Fruit fly (Drosophila melanogaster) whole organism, embryonic: Measurements from ENCODE around the gene Gad1.

Experiments used
- Ada2b ChIP-seq: fragments of 200-800 bp; sonication (Bioruptor generic); IDR thresholded peaks from 2 replicates; pipeline ENCODE4 v1.3.6; 2022; ENCODE audit warnings: missing biosample characterization, missing genetic modification characterization
- Asciz ChIP-seq: fragments of 200-800 bp; sonication (Bioruptor generic); optimal IDR thresholded peaks from 2 replicates; lab custom pipeline; 2017; ENCODE audit warnings: missing biosample characterization, mild to moderate bottlenecking, missing genetic modification characterization, missing genetic modification reagents
- Atf3 ChIP-seq: fragments of 200-800 bp; sonication (Bioruptor generic); optimal IDR thresholded peaks from 3 replicates; lab custom pipeline; 2016; ENCODE audit warnings: missing biosample characterization, missing genetic modification characterization
- Awh ChIP-seq: fragments of 200-800 bp; sonication (Bioruptor generic); IDR thresholded peaks from 2 replicates; pipeline ENCODE4, ENCODE4 v1.3.6; 2022; ENCODE audit warnings: missing biosample characterization, missing genetic modification characterization
- Bdp1 ChIP-seq: fragments of 200-800 bp; sonication (Bioruptor generic); optimal IDR thresholded peaks from 3 replicates; lab custom pipeline; 2016; ENCODE audit warnings: missing biosample characterization, missing genetic modification characterization
- CG10267 ChIP-seq: fragments of 200-800 bp; sonication (Bioruptor generic); optimal IDR thresholded peaks from 2 replicates; lab custom pipeline; 2018; ENCODE audit warnings: missing biosample characterization, mild to moderate bottlenecking, missing genetic modification characterization, moderate library complexity
- CG10274 ChIP-seq: fragments of 200-800 bp; sonication (Bioruptor generic); optimal IDR thresholded peaks from 3 replicates; lab custom pipeline; 2017; ENCODE audit warnings: missing biosample characterization, mild to moderate bottlenecking, missing genetic modification characterization
- CG10321 ChIP-seq: fragments of 200-800 bp; sonication (Bioruptor generic); IDR thresholded peaks from 2 replicates; pipeline ENCODE4 v1.3.6; 2022; ENCODE audit warnings: missing biosample characterization, missing genetic modification characterization
- CG12659 ChIP-seq: fragments of 200-800 bp; sonication (Bioruptor generic); optimal IDR thresholded peaks from 3 replicates; lab custom pipeline; 2017; ENCODE audit warnings: mild to moderate bottlenecking, missing biosample characterization, missing genetic modification reagents, missing genetic modification characterization
- CG17359 ChIP-seq: fragments of 200-800 bp; sonication (Bioruptor generic); optimal IDR thresholded peaks from 3 replicates; lab custom pipeline; 2018; ENCODE audit warnings: missing biosample characterization, mild to moderate bottlenecking, missing genetic modification characterization, moderate library complexity
- CG30020 ChIP-seq: fragments of 200-800 bp; optimal IDR thresholded peaks from 2 replicates; lab custom pipeline; 2019; ENCODE audit warnings: missing biosample characterization, mild to moderate bottlenecking, missing genetic modification characterization, moderate library complexity
- CG32532 ChIP-seq: fragments of 200-800 bp; sonication (Bioruptor generic); IDR thresholded peaks from 2 replicates; pipeline ENCODE4 v1.3.6; 2022; ENCODE audit warnings: missing biosample characterization, missing genetic modification characterization
- CG32767 ChIP-seq: fragments of 200-800 bp; sonication (Bioruptor generic); IDR thresholded peaks from 2 replicates; pipeline ENCODE4 v1.3.6; 2022; ENCODE audit warnings: missing biosample characterization, missing genetic modification characterization
- CG3281 ChIP-seq: fragments of 200-800 bp; sonication (Bioruptor generic); optimal IDR thresholded peaks from 3 replicates; lab custom pipeline; 2017; ENCODE audit warnings: missing biosample characterization, mild to moderate bottlenecking, missing genetic modification characterization
- CG42726 ChIP-seq: fragments of 200-800 bp; sonication (Bioruptor generic); IDR thresholded peaks from 2 replicates; pipeline ENCODE4 v1.3.6; 2022; ENCODE audit warnings: missing biosample characterization, missing genetic modification characterization; ENCODE audit not compliant: partially characterized antibody
- CG4424 ChIP-seq: fragments of 200-800 bp; sonication (Bioruptor generic); optimal IDR thresholded peaks from 3 replicates; lab custom pipeline; 2016; ENCODE audit warnings: missing biosample characterization, missing genetic modification characterization
- CG4617 ChIP-seq: fragments of 200-800 bp; sonication (Bioruptor generic); optimal IDR thresholded peaks from 3 replicates; lab custom pipeline; 2016; ENCODE audit warnings: missing biosample characterization, missing genetic modification characterization, borderline replicate concordance
- CG6175 ChIP-seq: fragments of 200-800 bp; sonication (Bioruptor generic); IDR thresholded peaks from 3 replicates; pipeline ENCODE4 v1.3.6; 2022; ENCODE audit warnings: missing biosample characterization, missing genetic modification characterization
- CG7786 ChIP-seq: fragments of 200-800 bp; sonication (Bioruptor generic); optimal IDR thresholded peaks from 2 replicates; lab custom pipeline; 2016; ENCODE audit warnings: missing biosample characterization, missing genetic modification characterization
- CG8765 ChIP-seq: fragments of 200-800 bp; sonication (Bioruptor generic); IDR thresholded peaks from 2 replicates; pipeline ENCODE4 v1.3.6; 2022; ENCODE audit warnings: missing biosample characterization, missing genetic modification characterization
- Dbx ChIP-seq: fragments of 200-800 bp; sonication (Bioruptor generic); IDR thresholded peaks from 3 replicates; pipeline ENCODE4 v1.3.6; 2022; ENCODE audit warnings: missing biosample characterization, missing genetic modification characterization
- Ets97D ChIP-seq: fragments of 200-800 bp; sonication (Bioruptor generic); optimal IDR thresholded peaks from 3 replicates; lab custom pipeline; 2016; ENCODE audit warnings: missing biosample characterization, missing genetic modification characterization
- GATAe ChIP-seq: fragments of 200-800 bp; sonication (Bioruptor generic); conservative IDR thresholded peaks from 2 replicates; pipeline ENCODE4 v1.3.6; 2022; ENCODE audit warnings: missing biosample characterization, missing genetic modification characterization
- H15 ChIP-seq: fragments of 200-800 bp; sonication (Bioruptor generic); IDR thresholded peaks from 3 replicates; pipeline ENCODE4 v1.3.6; 2022; ENCODE audit warnings: missing biosample characterization, missing genetic modification characterization
- H2.0 ChIP-seq: fragments of 200-800 bp; sonication (Bioruptor generic); IDR thresholded peaks from 2 replicates; pipeline ENCODE4 v1.3.6; 2022; ENCODE audit warnings: missing biosample characterization, missing genetic modification characterization
- HLHmδ ChIP-seq: fragments of 200-800 bp; sonication (Bioruptor generic); optimal IDR thresholded peaks from 2 replicates; lab custom pipeline; 2018; ENCODE audit warnings: missing biosample characterization, mild to moderate bottlenecking, missing genetic modification characterization, moderate library complexity
- HmgD ChIP-seq: fragments of 200-800 bp; sonication (Bioruptor generic); optimal IDR thresholded peaks from 3 replicates; lab custom pipeline; 2016; ENCODE audit warnings: missing biosample characterization, missing genetic modification characterization
- Kr ChIP-seq: fragments of 200-800 bp; sonication (Bioruptor generic); optimal IDR thresholded peaks from 2 replicates; lab custom pipeline; 2017; ENCODE audit warnings: missing biosample characterization, mild to moderate bottlenecking, missing genetic modification characterization
- MBD-R2 ChIP-seq: fragments of 200-800 bp; sonication (Bioruptor generic); IDR thresholded peaks from 2 replicates; pipeline ENCODE4 v1.3.6; 2022; ENCODE audit warnings: missing biosample characterization, missing genetic modification characterization
- Mrtf ChIP-seq: fragments of 200-800 bp; sonication (Bioruptor generic); IDR thresholded peaks from 3 replicates; pipeline ENCODE4 v1.3.6; 2022; ENCODE audit warnings: missing biosample characterization, missing genetic modification characterization
- Nf-YC ChIP-seq: fragments of 200-800 bp; optimal IDR thresholded peaks from 3 replicates; lab custom pipeline; 2019; ENCODE audit warnings: missing biosample characterization, mild to moderate bottlenecking, missing genetic modification characterization, moderate library complexity
- NfI ChIP-seq: fragments of 200-800 bp; sonication (Bioruptor generic); optimal IDR thresholded peaks from 3 replicates; lab custom pipeline; 2018; ENCODE audit warnings: missing biosample characterization, mild to moderate bottlenecking, missing genetic modification characterization, moderate library complexity
- Oaz ChIP-seq: fragments of 200-800 bp; sonication (Bioruptor generic); IDR thresholded peaks from 2 replicates; pipeline ENCODE4 v1.3.6; 2022; ENCODE audit warnings: missing biosample characterization, missing genetic modification characterization
- Rx ChIP-seq: fragments of 200-800 bp; sonication (Bioruptor generic); IDR thresholded peaks from 2 replicates; pipeline ENCODE4 v1.3.6; 2022; ENCODE audit warnings: missing biosample characterization, missing genetic modification characterization
- Sry-δ ChIP-seq: fragments of 200-800 bp; sonication (Bioruptor generic); optimal IDR thresholded peaks from 2 replicates; lab custom pipeline; 2016; ENCODE audit warnings: missing biosample characterization, missing genetic modification characterization
- Xbp1 ChIP-seq: fragments of 200-800 bp; sonication (Bioruptor generic); optimal IDR thresholded peaks from 3 replicates; lab custom pipeline; 2016; ENCODE audit warnings: missing biosample characterization, mild to moderate bottlenecking, missing genetic modification characterization
- aop ChIP-seq: fragments of 200-800 bp; sonication (Bioruptor generic); IDR thresholded peaks from 2 replicates; pipeline ENCODE4 v1.3.6; 2022; ENCODE audit warnings: missing biosample characterization, missing genetic modification characterization
- cato ChIP-seq: fragments of 200-800 bp; sonication (Bioruptor generic); optimal IDR thresholded peaks from 2 replicates; lab custom pipeline; 2016; ENCODE audit warnings: missing biosample characterization, missing genetic modification characterization, borderline replicate concordance
- da ChIP-seq: fragments of 200-800 bp; sonication (Bioruptor generic); optimal IDR thresholded peaks from 2 replicates; lab custom pipeline; 2016; ENCODE audit warnings: missing biosample characterization, missing genetic modification characterization
- ewg ChIP-seq: fragments of 200-800 bp; sonication (Bioruptor generic); optimal IDR thresholded peaks from 3 replicates; lab custom pipeline; 2017; ENCODE audit warnings: mild to moderate bottlenecking, missing biosample characterization, missing genetic modification reagents, missing genetic modification characterization
- gro ChIP-seq: fragments of 200-800 bp; sonication (Bioruptor generic); optimal IDR thresholded peaks from 2 replicates; lab custom pipeline; 2016; ENCODE audit warnings: missing biosample characterization, missing genetic modification characterization
- h ChIP-seq: fragments of >200 bp; optimal IDR thresholded peaks from 2 replicates; lab custom pipeline; 2017
- ham ChIP-seq: fragments of 200-800 bp; sonication (Bioruptor generic); IDR thresholded peaks from 2 replicates; pipeline ENCODE4 v1.3.6; 2022; ENCODE audit warnings: missing biosample characterization, missing genetic modification characterization
- hkb ChIP-seq, 2 experiments: fragments of 200-800 bp in 1 of 2; fragments of >200 bp in 1 of 2; sonication (Bioruptor generic) in 1 of 2; IDR thresholded peaks in 1 of 2; optimal IDR thresholded peaks in 1 of 2; 2 replicates each; pipeline versions ENCODE4 v1.3.6 to Lab custom; 2017 to 2022; ENCODE audit warnings: missing biosample characterization in 1 of 2, missing genetic modification characterization in 1 of 2
- lilli ChIP-seq: fragments of 200-800 bp; sonication (Bioruptor generic); optimal IDR thresholded peaks from 3 replicates; lab custom pipeline; 2016; ENCODE audit warnings: missing biosample characterization, missing genetic modification characterization
- pita ChIP-seq: fragments of 200-800 bp; sonication (Bioruptor generic); optimal IDR thresholded peaks from 2 replicates; lab custom pipeline; 2017; ENCODE audit warnings: missing biosample characterization, mild to moderate bottlenecking, missing genetic modification characterization
- sc ChIP-seq, 3 experiments: fragments of >200 bp in 2 of 3; fragments of 200-800 bp in 1 of 3; sonication (Bioruptor generic) in 1 of 3; optimal IDR thresholded peaks; 2 replicates in 2 of 3; 3 replicates in 1 of 3; lab custom pipeline; 2017; ENCODE audit warnings: mild to moderate bottlenecking in 1 of 3, missing biosample characterization in 1 of 3, missing genetic modification characterization in 1 of 3, missing genetic modification reagents in 1 of 3
- sqz ChIP-seq: fragments of 200-800 bp; sonication (Bioruptor generic); optimal IDR thresholded peaks from 3 replicates; lab custom pipeline; 2018; ENCODE audit warnings: missing biosample characterization, mild to moderate bottlenecking, missing genetic modification characterization
- tx ChIP-seq: fragments of 200-800 bp; sonication (Bioruptor generic); optimal IDR thresholded peaks from 2 replicates; lab custom pipeline; 2016; ENCODE audit warnings: missing biosample characterization, missing genetic modification characterization
- unc-4 ChIP-seq: fragments of 200-800 bp; sonication (Bioruptor generic); IDR thresholded peaks from 2 replicates; pipeline ENCODE4 v1.3.6; 2022; ENCODE audit warnings: missing biosample characterization, missing genetic modification characterization; ENCODE audit not compliant: partially characterized antibody
- vnd ChIP-seq: fragments of 200-800 bp; sonication (Bioruptor generic); IDR thresholded peaks from 3 replicates; pipeline ENCODE4 v1.3.6; 2022; ENCODE audit warnings: missing biosample characterization, missing genetic modification characterization; ENCODE audit not compliant: partially characterized antibody

Gad1 gene

DNA sequence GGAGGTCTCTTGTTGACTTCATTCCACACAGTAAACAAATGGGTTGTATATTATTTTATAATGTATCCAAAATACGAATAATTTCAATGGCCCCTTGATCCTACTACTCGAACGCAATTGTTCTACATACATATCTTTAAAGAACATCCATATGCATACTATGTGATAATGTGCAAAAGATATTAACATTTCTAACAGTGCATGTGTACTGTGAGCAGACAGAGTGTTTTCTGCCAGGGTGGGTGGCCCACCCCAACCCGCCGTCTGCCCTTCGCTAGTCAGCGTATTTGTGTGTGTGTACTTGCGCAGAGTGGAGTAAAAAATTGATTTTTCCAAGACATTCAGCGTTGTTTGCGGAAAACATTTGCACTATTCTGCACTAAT, 17.6 kb downstream of the Gad1 start (continued):
- TF ChIP-seq GATAe (GFP tag; lab: Robert Waterston, UW), result no peak
- TF ChIP-seq CG30020, result no peak
- TF ChIP-seq CG42726, result no peak
- TF ChIP-seq MBD-R2 (GFP tag; lab: Robert Waterston, UW), result peak; percentile 34
- no peak for TF ChIP-seq cato (GFP tag; lab: Kevin White, UChicago)
- TF ChIP-seq Bdp1 (GFP tag; lab: Kevin White, UChicago), result no peak
- no peak for TF ChIP-seq hkb (optimal IDR thresholded peaks at IDR 0.05; lab: Kevin White, UChicago)
- peak; percentile 80 for TF ChIP-seq hkb (GFP tag; IDR thresholded peaks at IDR 0.05; lab: Robert Waterston, UW)
- no peak for TF ChIP-seq HmgD (GFP tag; lab: Kevin White, UChicago)
- peak; percentile 51; the same call in 1 of the 3 replicates for TF ChIP-seq Mrtf (GFP tag; lab: Robert Waterston, UW)
- peak; percentile 71 for TF ChIP-seq ewg (GFP tag; lab: Kevin White, UChicago)
- TF ChIP-seq CG7786 (GFP tag; lab: Kevin White, UChicago), result peak; percentile 26
- TF ChIP-seq ham (GFP tag; lab: Robert Waterston, UW), result peak; percentile 46; the same call in 1 of the 2 replicates
- peak; percentile 64; the same call in 2 of the 3 replicates for TF ChIP-seq H15 (GFP tag; lab: Robert Waterston, UW)
- TF ChIP-seq gro, result no peak
- 0 out of 2 replicates have a peak, but pooled peaks have one; percentile 33 for TF ChIP-seq aop (GFP tag; lab: Robert Waterston, UW)
- TF ChIP-seq CG12659 (GFP tag; lab: Kevin White, UChicago), result no peak
- no peak for TF ChIP-seq Oaz
- TF ChIP-seq CG6175 (GFP tag; lab: Robert Waterston, UW), result no peak
- no peak; the same call in 1 of the 2 replicates for TF ChIP-seq CG8765
- no peak for TF ChIP-seq da (GFP tag; lab: Kevin White, UChicago)
- no peak for TF ChIP-seq vnd
- no peak for TF ChIP-seq Nf-YC
- peak; percentile 40 for TF ChIP-seq CG32767 (GFP tag; lab: Robert Waterston, UW)
- TF ChIP-seq CG10267 (tag; lab: Kevin White, UChicago), result no peak
- TF ChIP-seq pita (GFP tag; lab: Kevin White, UChicago), result no peak
- TF ChIP-seq Atf3, result no peak
- TF ChIP-seq tx (GFP tag; lab: Kevin White, UChicago), result no peak
- no peak for TF ChIP-seq CG10274
- TF ChIP-seq sc (optimal IDR thresholded peaks at IDR 0.05; lab: Kevin White, UChicago), result no peak
- no peak for TF ChIP-seq sc (GFP tag; optimal IDR thresholded peaks at IDR 0.05; lab: Kevin White, UChicago)
- TF ChIP-seq Kr (GFP tag; lab: Kevin White, UChicago), result no peak
- peak; percentile 68 for TF ChIP-seq Rx
- TF ChIP-seq sqz, result no peak
- peak; percentile 83 for TF ChIP-seq Ada2b (GFP tag; lab: Robert Waterston, UW)
- no peak for TF ChIP-seq Sry-δ (GFP tag; lab: Kevin White, UChicago)
- peak; percentile 64 for TF ChIP-seq Xbp1
- peak; percentile 76 for TF ChIP-seq H2.0 (GFP tag; lab: Robert Waterston, UW)
- TF ChIP-seq CG10321 (GFP tag; lab: Robert Waterston, UW), result 0 out of 2 replicates have a peak, but pooled peaks have one; percentile 18
- TF ChIP-seq Dbx (GFP tag; lab: Robert Waterston, UW), result peak; percentile 59
- TF ChIP-seq CG17359 (tag; lab: Kevin White, UChicago), result peak; percentile 75
- no peak for TF ChIP-seq CG4617
- peak; percentile 22 for TF ChIP-seq CG4424 (GFP tag; lab: Kevin White, UChicago)
- no peak for TF ChIP-seq unc-4
- TF ChIP-seq Asciz (GFP tag; lab: Kevin White, UChicago), result peak; percentile 22
- TF ChIP-seq CG32532 (GFP tag; lab: Robert Waterston, UW), result peak; percentile 79
- TF ChIP-seq Awh, result peak; percentile 68
- no peak for TF ChIP-seq CG3281 (GFP tag; lab: Kevin White, UChicago)
- TF ChIP-seq Ets97D (GFP tag; lab: Kevin White, UChicago), result no peak
- peak; percentile 75 for TF ChIP-seq NfI (GFP tag; lab: Kevin White, UChicago)
- peak; percentile 3 for TF ChIP-seq lilli (GFP tag; lab: Kevin White, UChicago)
- no peak for TF ChIP-seq h (lab: Kevin White, UChicago)
- no peak for TF ChIP-seq HLHmδ (GFP tag; lab: Kevin White, UChicago)
